Fruit fly (Drosophila melanogaster): ENCODE measurements around the gene Hex-A.

Hex-A gene

DNA sequence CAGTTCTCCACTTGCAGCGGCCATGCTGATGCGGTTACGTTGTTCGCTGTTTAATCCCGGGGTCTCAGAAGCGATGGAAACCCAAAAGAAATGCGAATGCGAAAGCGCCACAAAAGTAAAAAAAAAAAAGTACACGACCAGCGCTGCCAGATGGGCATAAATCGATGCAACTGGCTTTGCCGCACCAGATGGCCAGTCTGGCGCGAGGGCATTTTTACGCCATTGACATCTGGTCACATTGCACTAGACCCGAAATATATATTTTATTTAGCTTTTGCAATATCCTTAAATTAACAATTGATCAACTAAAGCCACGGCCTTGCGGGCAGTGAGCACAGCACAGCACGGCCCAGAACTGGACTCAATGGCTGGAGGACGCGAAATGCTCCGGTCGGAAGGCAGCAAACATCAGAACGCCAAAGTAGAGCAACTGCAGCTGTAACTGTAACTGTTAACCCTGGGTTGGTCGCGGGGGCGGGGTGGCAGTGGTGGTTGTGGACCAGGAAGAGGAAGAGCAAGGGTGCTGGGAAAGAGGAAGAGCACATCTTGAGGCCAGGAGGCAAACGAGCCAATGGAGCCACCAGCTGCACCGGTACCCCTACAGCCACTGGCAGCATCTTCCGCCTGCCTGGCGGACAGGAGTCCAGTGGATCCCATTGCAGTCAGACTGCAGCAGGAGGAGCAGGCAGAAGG, 23.4 kb downstream of the Hex-A start, which contains the start of the genes LysRS and Hecw:
LysRS (minus strand) TSS at position 158 of the 693 bp plus-strand sequence.
Hecw (plus strand) TSS at position 220 of the 693 bp plus-strand sequence.
- TF ChIP-seq fd96Ca (GFP tag; IDR thresholded peaks at IDR 0.05) (no peak), CG15710 (tag; optimal IDR thresholded peaks at IDR 0.05) (peak; percentile 10)

DNA sequence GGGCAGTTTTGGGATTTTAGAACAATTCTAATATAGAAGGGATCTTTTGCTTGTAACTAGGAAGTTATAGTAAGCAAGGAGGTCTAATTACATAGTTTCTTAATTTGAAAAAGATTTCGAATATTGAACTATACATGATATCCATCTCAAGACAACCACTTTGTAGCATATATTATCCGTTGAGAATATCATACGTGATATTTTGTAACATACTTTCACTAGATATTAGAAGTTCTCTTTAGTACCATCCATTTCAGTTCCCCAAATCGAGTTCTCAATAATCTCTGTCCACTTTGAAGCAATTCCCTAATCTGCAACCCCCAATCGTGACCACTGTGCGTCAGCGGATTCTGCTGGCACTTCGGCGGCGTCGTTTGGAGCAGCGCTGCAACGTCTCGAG, 30.0 kb downstream of the Hex-A start:
- TF ChIP-seq CG14655 (GFP tag; optimal IDR thresholded peaks at IDR 0.05): no peak
- no peak for TF ChIP-seq CG32121 (GFP tag; IDR thresholded peaks at IDR 0.05)
- no peak for TF ChIP-seq Ets98B (GFP tag; IDR thresholded peaks at IDR 0.05)
- peak; percentile 5 for TF ChIP-seq Snoo (tag; optimal IDR thresholded peaks at IDR 0.05)

DNA sequence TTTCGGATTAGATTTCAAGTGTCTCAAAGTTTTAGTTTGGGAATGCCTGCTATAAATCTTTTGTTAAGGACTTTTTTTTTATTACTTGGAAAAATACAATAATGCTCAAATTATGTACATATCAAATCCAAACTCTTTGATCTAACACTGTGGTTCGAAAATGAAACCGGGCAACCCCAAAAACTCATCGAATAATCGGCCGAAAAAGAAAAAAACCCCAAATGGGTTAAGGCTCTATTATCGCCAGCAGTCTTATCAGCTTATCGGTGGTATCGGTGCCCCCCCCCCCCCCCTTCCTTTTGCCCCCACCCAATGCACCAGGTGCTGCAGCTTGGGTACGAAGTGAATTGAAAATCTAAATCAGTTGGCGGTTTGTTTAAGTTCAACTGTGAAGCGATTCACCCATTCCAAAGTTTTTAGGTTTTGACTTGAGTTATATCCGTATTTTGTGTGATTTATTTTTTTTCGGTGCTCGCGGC, 32.2 kb downstream of the Hex-A start:
- TF ChIP-seq fd96Ca (GFP tag; IDR thresholded peaks at IDR 0.05): no peak

DNA sequence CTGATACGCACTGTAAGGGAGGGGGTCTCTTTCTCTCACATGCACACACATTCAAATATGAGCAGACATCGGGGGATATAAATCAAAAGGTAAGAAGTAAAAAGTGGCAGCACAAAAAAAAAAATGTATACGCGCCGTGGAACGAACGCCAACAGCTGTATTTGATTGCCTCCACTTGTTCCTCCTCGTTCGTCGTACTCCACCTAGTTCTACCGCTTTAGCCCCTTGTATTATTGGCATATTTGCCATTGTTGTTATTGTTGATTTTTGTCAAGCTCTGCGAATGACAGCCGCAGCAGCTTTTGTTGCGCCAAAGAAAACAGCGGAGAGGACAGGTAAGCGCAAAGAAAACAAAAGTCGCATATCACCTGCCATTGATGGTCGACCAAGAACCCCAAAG, 51.4 kb downstream of the Hex-A start:
- no peak for TF ChIP-seq CG12605 (GFP tag; IDR thresholded peaks at IDR 0.05)
- peak; percentile 8 for TF ChIP-seq Pif1A (GFP tag; optimal IDR thresholded peaks at IDR 0.05)

DNA sequence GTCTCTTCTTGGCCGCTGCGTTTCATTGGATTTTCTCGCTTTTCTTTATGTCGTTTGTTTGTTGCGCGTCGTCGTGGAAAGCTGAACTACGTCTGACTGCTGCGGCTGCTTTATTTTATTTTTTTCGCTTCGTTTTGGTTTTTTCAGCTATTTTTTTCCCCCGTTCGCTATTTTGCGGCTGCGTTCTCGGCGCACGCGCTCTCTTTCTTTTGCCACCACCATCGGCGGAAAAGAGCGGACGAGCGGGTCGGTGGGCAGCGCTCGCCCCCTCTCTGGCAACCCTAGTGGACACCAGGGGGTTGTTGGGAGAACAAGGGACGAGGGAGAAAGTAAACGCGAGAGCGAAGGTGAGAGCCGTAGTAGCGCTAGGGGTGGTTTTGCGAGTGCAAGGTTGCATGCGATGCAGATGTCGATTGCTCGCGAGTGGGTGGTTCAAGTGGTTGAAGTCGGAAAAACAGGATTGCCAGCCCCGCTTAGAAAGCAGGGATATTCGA, 53.5 kb downstream of the Hex-A start:
- TF ChIP-seq EcR (GFP tag; optimal IDR thresholded peaks at IDR 0.05) (no peak), CG8301 (tag; optimal IDR thresholded peaks at IDR 0.05) (no peak), CG32121 (GFP tag; IDR thresholded peaks at IDR 0.05) (peak; percentile 29; the same call in 1 of the 2 replicates), Ets98B (GFP tag; IDR thresholded peaks at IDR 0.05) (peak; percentile 21; the same call in 1 of the 2 replicates), CG17806 (tag; optimal IDR thresholded peaks at IDR 0.05) (no peak), CG10348 (GFP tag; IDR thresholded peaks at IDR 0.05) (no peak), CG15710 (tag; optimal IDR thresholded peaks at IDR 0.05) (no peak), CG8159 (tag; optimal IDR thresholded peaks at IDR 0.05) (no peak), D1 (tag; optimal IDR thresholded peaks at IDR 0.05) (no peak), Snoo (tag; optimal IDR thresholded peaks at IDR 0.05) (no peak), CG9948 (tag; optimal IDR thresholded peaks at IDR 0.05) (no peak), CG14655 (GFP tag; optimal IDR thresholded peaks at IDR 0.05) (peak; percentile 41), CG13204 (GFP tag; optimal IDR thresholded peaks at IDR 0.05) (no peak), CG4496 (GFP tag; IDR thresholded peaks at IDR 0.05) (no peak; the same call in 2 of the 3 replicates), gl (tag; optimal IDR thresholded peaks at IDR 0.05) (no peak), CG34367 (tag; optimal IDR thresholded peaks at IDR 0.05) (no peak), rn (GFP tag; IDR thresholded peaks at IDR 0.05) (no peak), Pif1B (GFP tag; optimal IDR thresholded peaks at IDR 0.05) (no peak), CG12605 (GFP tag; IDR thresholded peaks at IDR 0.05) (peak; percentile 47), Pif1A (GFP tag; optimal IDR thresholded peaks at IDR 0.05) (no peak), fd96Ca (GFP tag; IDR thresholded peaks at IDR 0.05) (peak; percentile 43; the same call in 1 of the 3 replicates)
